Worm (Caenorhabditis elegans): Measurements from ENCODE around the gene F32D8.7.

- TF ChIP-seq ztf-11 (tag; optimal IDR thresholded peaks at IDR 0.05), result no peak
- TF ChIP-seq flh-1 (GFP tag; optimal IDR thresholded peaks at IDR 0.05), result no peak
- TF ChIP-seq ces-1 (GFP tag; optimal IDR thresholded peaks at IDR 0.05), result no peak
- no peak for TF ChIP-seq mab-5 (tag; optimal IDR thresholded peaks at IDR 0.05)
- TF ChIP-seq nhr-76 (tag; optimal IDR thresholded peaks at IDR 0.05), result no peak
Measured at ce11 chrV:10890980-10891379, 7.3 kb upstream of the F32D8.7 start, which contains the start of gene F32D8.12.
